Fruit fly (Drosophila melanogaster) whole organism, embryonic: ENCODE data around the gene CG15333.

Source experiments
- Asciz ChIP-seq: fragments of 200-800 bp; sonication (Bioruptor generic); optimal IDR thresholded peaks from 2 replicates; lab custom pipeline; 2017; ENCODE audit warnings: missing biosample characterization, mild to moderate bottlenecking, missing genetic modification characterization, missing genetic modification reagents
- CG10147 ChIP-seq: fragments of 200-800 bp; sonication (Bioruptor generic); optimal IDR thresholded peaks from 2 replicates; lab custom pipeline; 2019; ENCODE audit warnings: missing biosample characterization, mild to moderate bottlenecking, missing genetic modification characterization, moderate library complexity
- CG1024 ChIP-seq: fragments of 200-800 bp; sonication (Bioruptor generic); IDR thresholded peaks from 2 replicates; pipeline ENCODE4 v1.3.6; 2022; ENCODE audit warnings: missing biosample characterization, missing genetic modification characterization
- CG10654 ChIP-seq: fragments of 200-800 bp; sonication (Bioruptor generic); optimal IDR thresholded peaks from 2 replicates; lab custom pipeline; 2016; ENCODE audit warnings: missing biosample characterization, missing genetic modification characterization
- CG11456 ChIP-seq: fragments of 200-800 bp; sonication (Bioruptor generic); IDR thresholded peaks from 3 replicates; pipeline ENCODE4 v1.3.6; 2022; ENCODE audit warnings: missing biosample characterization, missing genetic modification characterization
- CG12071 ChIP-seq: fragments of 200-800 bp; sonication (Bioruptor generic); optimal IDR thresholded peaks from 3 replicates; lab custom pipeline; 2018; ENCODE audit warnings: missing biosample characterization, mild to moderate bottlenecking, missing genetic modification characterization
- CG1529 ChIP-seq: fragments of 200-800 bp; sonication (Bioruptor generic); optimal IDR thresholded peaks from 3 replicates; lab custom pipeline; 2018; ENCODE audit warnings: missing biosample characterization, missing genetic modification characterization
- CG1602 ChIP-seq: fragments of 200-800 bp; sonication (Bioruptor generic); optimal IDR thresholded peaks from 3 replicates; lab custom pipeline; 2016; ENCODE audit warnings: missing biosample characterization, missing genetic modification characterization
- CG17328 ChIP-seq: fragments of 200-800 bp; sonication (Bioruptor generic); IDR thresholded peaks from 2 replicates; pipeline ENCODE4 v1.3.6; 2022; ENCODE audit warnings: missing biosample characterization, missing genetic modification characterization
- CG17359 ChIP-seq: fragments of 200-800 bp; sonication (Bioruptor generic); optimal IDR thresholded peaks from 3 replicates; lab custom pipeline; 2018; ENCODE audit warnings: missing biosample characterization, mild to moderate bottlenecking, missing genetic modification characterization, moderate library complexity
- CG30431 ChIP-seq: fragments of 200-800 bp; sonication (Bioruptor generic); optimal IDR thresholded peaks from 2 replicates; lab custom pipeline; 2017; ENCODE audit warnings: missing biosample characterization, missing genetic modification characterization
- CG31224 ChIP-seq: fragments of 200-800 bp; sonication (Bioruptor generic); IDR thresholded peaks from 2 replicates; pipeline ENCODE4 v1.3.6; 2022; ENCODE audit warnings: missing biosample characterization, missing genetic modification characterization
- CG31388 ChIP-seq: fragments of 200-800 bp; sonication (Bioruptor generic); optimal IDR thresholded peaks from 2 replicates; lab custom pipeline; 2016; ENCODE audit warnings: missing biosample characterization, missing genetic modification characterization
- CG3163 ChIP-seq: fragments of 200-800 bp; sonication (Bioruptor generic); optimal IDR thresholded peaks from 3 replicates; lab custom pipeline; 2016; ENCODE audit warnings: missing biosample characterization, missing genetic modification characterization
- CG34422 ChIP-seq: fragments of 200-800 bp; sonication (Bioruptor generic); IDR thresholded peaks from 3 replicates; pipeline ENCODE4 v1.3.6; 2022; ENCODE audit warnings: missing biosample characterization, missing genetic modification characterization
- CG3838 ChIP-seq: fragments of 200-800 bp; sonication (Bioruptor generic); optimal IDR thresholded peaks from 3 replicates; lab custom pipeline; 2016; ENCODE audit warnings: missing biosample characterization, missing genetic modification characterization
- CG4424 ChIP-seq: fragments of 200-800 bp; sonication (Bioruptor generic); optimal IDR thresholded peaks from 3 replicates; lab custom pipeline; 2016; ENCODE audit warnings: missing biosample characterization, missing genetic modification characterization
- CG4707 ChIP-seq: fragments of 200-800 bp; sonication (Bioruptor generic); optimal IDR thresholded peaks from 2 replicates; lab custom pipeline; 2018; ENCODE audit warnings: missing biosample characterization, mild to moderate bottlenecking, missing genetic modification characterization, moderate library complexity
- CG5245 ChIP-seq: fragments of 200-800 bp; sonication (Bioruptor generic); optimal IDR thresholded peaks from 3 replicates; lab custom pipeline; 2016; ENCODE audit warnings: missing biosample characterization, missing genetic modification characterization
- CG8944 ChIP-seq: fragments of 200-800 bp; sonication (Bioruptor generic); optimal IDR thresholded peaks from 3 replicates; lab custom pipeline; 2016; ENCODE audit warnings: missing biosample characterization, missing genetic modification characterization
- CG9215 ChIP-seq: fragments of 200-800 bp; sonication (Bioruptor generic); IDR thresholded peaks from 2 replicates; pipeline ENCODE4 v1.3.6; 2022; ENCODE audit warnings: missing biosample characterization, missing genetic modification characterization
- CG9437 ChIP-seq: fragments of 200-800 bp; sonication (Bioruptor generic); optimal IDR thresholded peaks from 2 replicates; lab custom pipeline; 2018; ENCODE audit warnings: missing biosample characterization, mild to moderate bottlenecking, missing genetic modification characterization
- CG9727 ChIP-seq: fragments of 200-800 bp; sonication (Bioruptor generic); optimal IDR thresholded peaks from 3 replicates; lab custom pipeline; 2017; ENCODE audit warnings: missing biosample characterization, mild to moderate bottlenecking, missing genetic modification characterization
- Camta ChIP-seq: fragments of 200-800 bp; sonication (Bioruptor generic); optimal IDR thresholded peaks from 2 replicates; lab custom pipeline; 2016; ENCODE audit warnings: missing biosample characterization, missing genetic modification characterization
- Doc3 ChIP-seq: fragments of 200-800 bp; sonication (Bioruptor generic); IDR thresholded peaks from 3 replicates; pipeline ENCODE4 v1.3.6; 2022; ENCODE audit warnings: missing biosample characterization, missing genetic modification characterization; ENCODE audit not compliant: partially characterized antibody
- ERR ChIP-seq: fragments of 200-800 bp; sonication (Bioruptor generic); optimal IDR thresholded peaks from 2 replicates; lab custom pipeline; 2016; ENCODE audit warnings: missing biosample characterization, missing genetic modification characterization
- H2.0 ChIP-seq: fragments of 200-800 bp; sonication (Bioruptor generic); IDR thresholded peaks from 2 replicates; pipeline ENCODE4 v1.3.6; 2022; ENCODE audit warnings: missing biosample characterization, missing genetic modification characterization
- HHEX ChIP-seq: fragments of 200-800 bp; sonication (Bioruptor generic); optimal IDR thresholded peaks from 3 replicates; lab custom pipeline; 2017; ENCODE audit warnings: missing biosample characterization, mild to moderate bottlenecking, missing genetic modification characterization, missing genetic modification reagents
- HLH3B ChIP-seq: fragments of 200-800 bp; sonication (Bioruptor generic); IDR thresholded peaks from 2 replicates; pipeline ENCODE4 v1.3.6; 2022; ENCODE audit warnings: missing biosample characterization, missing genetic modification characterization
- Hsf ChIP-seq: fragments of 200-800 bp; sonication (Bioruptor generic); optimal IDR thresholded peaks from 3 replicates; lab custom pipeline; 2016; ENCODE audit warnings: missing biosample characterization, missing genetic modification characterization
- Mad ChIP-seq: fragments of 200-800 bp; sonication (Bioruptor generic); optimal IDR thresholded peaks from 2 replicates; lab custom pipeline; 2016; ENCODE audit warnings: missing biosample characterization, missing genetic modification characterization
- Spps ChIP-seq: fragments of 200-800 bp; sonication (Bioruptor generic); optimal IDR thresholded peaks from 2 replicates; lab custom pipeline; 2018; ENCODE audit warnings: missing biosample characterization, mild to moderate bottlenecking, missing genetic modification characterization
- Usf ChIP-seq: fragments of 200-800 bp; sonication (Bioruptor generic); optimal IDR thresholded peaks from 2 replicates; lab custom pipeline; 2017; ENCODE audit warnings: missing genotype, missing biosample characterization, missing genetic modification characterization
- Vsx1 ChIP-seq: fragments of 200-800 bp; sonication (Bioruptor generic); optimal IDR thresholded peaks from 2 replicates; lab custom pipeline; 2017; ENCODE audit warnings: missing biosample characterization, mild to moderate bottlenecking, missing genetic modification characterization, missing genetic modification reagents
- az2 ChIP-seq: fragments of 200-800 bp; sonication (Bioruptor generic); optimal IDR thresholded peaks from 3 replicates; lab custom pipeline; 2016; ENCODE audit warnings: missing biosample characterization, missing genetic modification characterization
- bbx ChIP-seq: fragments of 200-800 bp; sonication (Bioruptor generic); IDR thresholded peaks from 2 replicates; pipeline ENCODE4 v1.3.6; 2022; ENCODE audit warnings: missing biosample characterization, missing genetic modification characterization; ENCODE audit not compliant: partially characterized antibody
- crc ChIP-seq: fragments of 200-800 bp; sonication (Bioruptor generic); optimal IDR thresholded peaks from 2 replicates; lab custom pipeline; 2016; ENCODE audit warnings: missing biosample characterization, missing genetic modification characterization
- fru ChIP-seq: fragments of >200 bp; optimal IDR thresholded peaks from 2 replicates; lab custom pipeline; 2017
- gcm2 ChIP-seq: fragments of 200-800 bp; sonication (Bioruptor generic); optimal IDR thresholded peaks from 2 replicates; lab custom pipeline; 2016; ENCODE audit warnings: missing biosample characterization, missing genetic modification characterization
- hb ChIP-seq: fragments of 200-800 bp; sonication (Bioruptor generic); IDR thresholded peaks from 3 replicates; pipeline ENCODE4 v1.3.6; 2022; ENCODE audit warnings: missing biosample characterization, missing genetic modification characterization; ENCODE audit not compliant: partially characterized antibody
- lbe ChIP-seq: fragments of 200-800 bp; sonication (Bioruptor generic); optimal IDR thresholded peaks from 2 replicates; lab custom pipeline; 2016; ENCODE audit warnings: missing biosample characterization, mild to moderate bottlenecking, missing genetic modification characterization
- maf-S ChIP-seq: fragments of 200-800 bp; sonication (Bioruptor generic); optimal IDR thresholded peaks from 2 replicates; lab custom pipeline; 2016; ENCODE audit warnings: missing biosample characterization, missing genetic modification characterization
- phol ChIP-seq: fragments of 200-800 bp; sonication (Bioruptor generic); optimal IDR thresholded peaks from 3 replicates; lab custom pipeline; 2018; ENCODE audit warnings: missing biosample characterization, mild to moderate bottlenecking, missing genetic modification characterization, moderate library complexity
- prd ChIP-seq, 3 experiments: fragments of >200 bp in 2 of 3; fragments of 200-800 bp in 1 of 3; sonication (Bioruptor generic) in 1 of 3; optimal IDR thresholded peaks in 2 of 3; IDR thresholded peaks in 1 of 3; 2 replicates in 2 of 3; 3 replicates in 1 of 3; pipeline versions ENCODE4 v1.3.6 to Lab custom; 2017 to 2022; ENCODE audit warnings: missing biosample characterization in 1 of 3, missing genetic modification characterization in 1 of 3
- schlank ChIP-seq: fragments of 200-800 bp; sonication (Bioruptor generic); optimal IDR thresholded peaks from 2 replicates; lab custom pipeline; 2018; ENCODE audit warnings: missing biosample characterization, mild to moderate bottlenecking, missing genetic modification characterization
- seq ChIP-seq: fragments of 200-800 bp; sonication (Bioruptor generic); IDR thresholded peaks from 2 replicates; pipeline ENCODE4 v1.3.6; 2022; ENCODE audit warnings: missing biosample characterization, missing genetic modification characterization
- shn ChIP-seq: fragments of 200-800 bp; sonication (Bioruptor generic); optimal IDR thresholded peaks from 3 replicates; lab custom pipeline; 2016; ENCODE audit warnings: missing biosample characterization, missing genetic modification characterization
- tio ChIP-seq: fragments of 200-800 bp; sonication (Bioruptor generic); optimal IDR thresholded peaks from 2 replicates; lab custom pipeline; 2017; ENCODE audit warnings: missing biosample characterization, missing genetic modification characterization, inconsistent platforms
- unc-4 ChIP-seq: fragments of 200-800 bp; sonication (Bioruptor generic); IDR thresholded peaks from 2 replicates; pipeline ENCODE4 v1.3.6; 2022; ENCODE audit warnings: missing biosample characterization, missing genetic modification characterization; ENCODE audit not compliant: partially characterized antibody
- wdn ChIP-seq: fragments of 200-800 bp; sonication (Bioruptor generic); IDR thresholded peaks from 2 replicates; pipeline ENCODE4 v1.3.6; 2022; ENCODE audit warnings: missing biosample characterization, missing genetic modification characterization
- zen ChIP-seq: fragments of 200-800 bp; sonication (Bioruptor generic); optimal IDR thresholded peaks from 3 replicates; lab custom pipeline; 2018; ENCODE audit warnings: missing biosample characterization, mild to moderate bottlenecking, missing genetic modification characterization, moderate library complexity

Gene CG15333

DNA sequence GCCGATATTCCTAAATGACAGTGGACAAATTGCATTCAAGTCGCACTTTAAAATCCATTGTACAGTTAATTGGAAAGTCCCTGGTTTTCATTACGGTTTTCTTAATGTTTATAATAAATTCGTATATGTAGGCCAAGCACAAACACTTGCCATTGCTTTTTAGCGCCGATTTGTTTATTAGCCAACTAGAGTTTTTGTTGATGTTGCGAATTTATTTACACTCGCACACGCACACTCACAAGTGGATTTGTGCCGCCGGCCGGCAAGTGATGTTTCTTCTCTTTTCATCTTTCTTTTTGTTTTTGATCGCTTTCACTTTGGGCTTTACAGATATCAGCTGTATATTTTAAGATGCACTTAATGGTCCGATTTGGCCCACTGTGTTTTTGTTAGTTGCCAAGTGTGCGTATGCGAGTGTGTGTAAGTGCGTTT is 36.2 kb upstream of the CG15333 start (continued):
- peak; percentile 84 for TF ChIP-seq Hsf (GFP tag; lab: Kevin White, UChicago)
- TF ChIP-seq shn = peak; percentile 86
- TF ChIP-seq CG9727 (GFP tag; lab: Kevin White, UChicago) = peak; percentile 76
- TF ChIP-seq Asciz = peak; percentile 58
- peak; percentile 60 for TF ChIP-seq CG9215 (GFP tag; lab: Robert Waterston, UW)
- TF ChIP-seq schlank (tag; lab: Kevin White, UChicago) = peak; percentile 6
- TF ChIP-seq zen = peak; percentile 12
- no peak for TF ChIP-seq fru (lab: Kevin White, UChicago)
- TF ChIP-seq ERR (GFP tag; lab: Kevin White, UChicago) = peak; percentile 33
- TF ChIP-seq CG3163 (GFP tag; lab: Kevin White, UChicago) = peak; percentile 32
- TF ChIP-seq H2.0 (GFP tag; lab: Robert Waterston, UW) = peak; percentile 36; the same call in 1 of the 2 replicates
- TF ChIP-seq hb (GFP tag; lab: Robert Waterston, UW) = no peak
- TF ChIP-seq Vsx1 (GFP tag; lab: Kevin White, UChicago) = peak; percentile 49
- TF ChIP-seq CG9437 (GFP tag; lab: Kevin White, UChicago) = peak; percentile 55
- TF ChIP-seq Usf (GFP tag; lab: Kevin White, UChicago) = peak; percentile 66
- peak; percentile 65 for TF ChIP-seq crc (GFP tag; lab: Kevin White, UChicago)
- TF ChIP-seq wdn = no peak
- TF ChIP-seq CG31224 (GFP tag; lab: Robert Waterston, UW) = peak; percentile 37; the same call in 1 of the 2 replicates
- TF ChIP-seq HHEX (GFP tag; lab: Kevin White, UChicago) = peak; percentile 73
- peak; percentile 16 for TF ChIP-seq CG5245 (GFP tag; lab: Kevin White, UChicago)
- no peak for TF ChIP-seq Spps (tag; lab: Kevin White, UChicago)
- peak; percentile 55 for TF ChIP-seq CG10147 (GFP tag; lab: Kevin White, UChicago)
- peak; percentile 33 for TF ChIP-seq CG10654
- no peak for TF ChIP-seq CG3838 (GFP tag; lab: Kevin White, UChicago)
- peak; percentile 86 for TF ChIP-seq tio (GFP tag; lab: Kevin White, UChicago)
- TF ChIP-seq Mad (GFP tag; lab: Kevin White, UChicago) = peak; percentile 60
- TF ChIP-seq bbx (GFP tag; lab: Robert Waterston, UW) = no peak
- peak; percentile 71 for TF ChIP-seq phol (tag; lab: Kevin White, UChicago)
- peak; percentile 64 for TF ChIP-seq CG17359
- TF ChIP-seq CG17328 (GFP tag; lab: Robert Waterston, UW) = 0 out of 2 replicates have a peak, but pooled peaks have one; percentile 47
- TF ChIP-seq CG1529 (GFP tag; lab: Kevin White, UChicago) = peak; percentile 66
- no peak for TF ChIP-seq CG12071 (GFP tag; lab: Kevin White, UChicago)
- TF ChIP-seq CG1602 (GFP tag; lab: Kevin White, UChicago) = peak; percentile 54
- peak; percentile 70; the same call in 1 of the 3 replicates for TF ChIP-seq CG11456 (GFP tag; lab: Robert Waterston, UW)
- peak; percentile 41; the same call in 1 of the 2 replicates for TF ChIP-seq seq (GFP tag; lab: Robert Waterston, UW)
- no peak for TF ChIP-seq Doc3 (GFP tag; lab: Robert Waterston, UW)
- peak; percentile 61; the same call in 2 of the 3 replicates for TF ChIP-seq CG34422 (GFP tag; lab: Robert Waterston, UW)
- no peak for TF ChIP-seq lbe (GFP tag; lab: Kevin White, UChicago)
- no peak for TF ChIP-seq prd (optimal IDR thresholded peaks at IDR 0.05; lab: Kevin White, UChicago)
- TF ChIP-seq prd (GFP tag; IDR thresholded peaks at IDR 0.05; lab: Robert Waterston, UW) = peak; percentile 72
- peak; percentile 63 for TF ChIP-seq az2 (GFP tag; lab: Kevin White, UChicago)
- TF ChIP-seq CG31388 (GFP tag; lab: Kevin White, UChicago) = no peak
- peak; percentile 68 for TF ChIP-seq CG4424
- TF ChIP-seq CG4707 (GFP tag; lab: Kevin White, UChicago) = peak; percentile 95
- TF ChIP-seq maf-S (GFP tag; lab: Kevin White, UChicago) = peak; percentile 75
- no peak for TF ChIP-seq CG1024 (GFP tag; lab: Robert Waterston, UW)
- TF ChIP-seq gcm2 = no peak
- TF ChIP-seq unc-4 (GFP tag; lab: Robert Waterston, UW) = no peak
- TF ChIP-seq HLH3B (GFP tag; lab: Robert Waterston, UW) = peak; percentile 50; the same call in 1 of the 2 replicates
- TF ChIP-seq Camta (GFP tag; lab: Kevin White, UChicago) = peak; percentile 75
- TF ChIP-seq CG30431 (GFP tag; lab: Kevin White, UChicago) = peak; percentile 71
- peak; percentile 78 for TF ChIP-seq CG8944
